Worm (Caenorhabditis elegans) whole organism, L4 larva: ENCODE measurements around the gene gly-14.

Experiments used
- F10B5.3 ChIP-seq: sonication (generic microtip); optimal IDR thresholded peaks from 2 replicates; lab custom pipeline; 2016; ENCODE audit warnings: mild to moderate bottlenecking, missing genetic modification characterization, missing compliant biosample characterization
- F26F4.8 ChIP-seq: fragments of 200-800 bp; sonication (Bioruptor generic); conservative IDR thresholded peaks from 2 replicates; pipeline ENCODE4 v1.3.6; 2022; ENCODE audit warnings: missing genetic modification characterization, missing compliant biosample characterization
- R02D3.7 ChIP-seq: fragments of 150-350 bp; sonication (generic microtip); optimal IDR thresholded peaks from 3 replicates; lab custom pipeline; 2014; ENCODE audit warnings: missing biosample characterization, missing genetic modification characterization
- ZK337.2 ChIP-seq: fragments of 200-800 bp; sonication (Bioruptor generic); IDR thresholded peaks from 2 replicates; pipeline ENCODE4 v1.3.6; 2022; ENCODE audit warnings: missing genetic modification reagents, missing genetic modification characterization, missing compliant biosample characterization
- ZK546.5 ChIP-seq, 2 experiments: sonication (generic microtip); optimal IDR thresholded peaks; 2 replicates each; lab custom pipeline; 2017; ENCODE audit warnings: missing biosample characterization in 2 of 2, missing genetic modification characterization in 2 of 2
- aha-1 ChIP-seq: fragments of 150-350 bp; peaks from one replicate; lab custom pipeline; 2014; ENCODE audit warnings: missing biosample characterization, missing genetic modification characterization
- arid-1 ChIP-seq: fragments of 200-800 bp; sonication (Bioruptor generic); conservative IDR thresholded peaks from 2 replicates; pipeline ENCODE4 v1.3.6; 2022; ENCODE audit warnings: missing genetic modification reagents, missing genetic modification characterization, missing compliant biosample characterization
- ceh-62 ChIP-seq: sonication (generic microtip); optimal IDR thresholded peaks from 2 replicates; lab custom pipeline; 2017; ENCODE audit warnings: missing biosample characterization, missing genetic modification characterization
- ctbp-1 ChIP-seq: fragments of 200-800 bp; sonication (Bioruptor generic); IDR thresholded peaks from 2 replicates; pipeline ENCODE4 v1.3.6; 2022; ENCODE audit warnings: missing genetic modification reagents, missing genetic modification characterization, missing compliant biosample characterization
- daf-12 ChIP-seq: fragments of 150-350 bp; optimal IDR thresholded peaks from 2 replicates; lab custom pipeline; 2014; ENCODE audit warnings: missing biosample characterization, missing genetic modification reagents, missing genetic modification characterization
- daf-19 ChIP-seq: fragments of 200-800 bp; sonication (Bioruptor generic); conservative IDR thresholded peaks from 2 replicates; pipeline ENCODE4 v1.3.6; 2022; ENCODE audit warnings: missing genetic modification characterization, missing compliant biosample characterization
- dmd-6 ChIP-seq: fragments of 200-800 bp; sonication (Bioruptor generic); IDR thresholded peaks from 2 replicates; pipeline ENCODE4 v1.3.6; 2022; ENCODE audit warnings: missing genetic modification reagents, missing genetic modification characterization, missing compliant biosample characterization
- dpl-1 ChIP-seq: fragments of 150-350 bp; optimal IDR thresholded peaks from 2 replicates; lab custom pipeline; 2014; ENCODE audit warnings: missing biosample characterization, missing genetic modification reagents, missing genetic modification characterization
- fos-1 ChIP-seq: fragments of 150-350 bp; optimal IDR thresholded peaks from 2 replicates; lab custom pipeline; 2014; ENCODE audit warnings: missing biosample characterization, missing genetic modification characterization
- gei-8 ChIP-seq: fragments of 200-800 bp; sonication (Bioruptor generic); optimal IDR thresholded peaks from 2 replicates; lab custom pipeline; 2018; ENCODE audit warnings: mild to moderate bottlenecking, missing genetic modification characterization, missing compliant biosample characterization
- hif-1 ChIP-seq, 2 experiments: sonication (generic microtip); optimal IDR thresholded peaks; 2 replicates each; lab custom pipeline; 2016 to 2017; ENCODE audit warnings: missing compliant biosample characterization in 2 of 2, missing genetic modification characterization in 2 of 2, missing genetic modification reagents in 2 of 2, missing genotype in 2 of 2, mild to moderate bottlenecking in 1 of 2
- hlh-11 ChIP-seq: fragments of 200-800 bp; sonication (Bioruptor generic); optimal IDR thresholded peaks from 2 replicates; lab custom pipeline; 2018; ENCODE audit warnings: mild to moderate bottlenecking, missing genetic modification characterization, missing compliant biosample characterization
- hmg-1.1 ChIP-seq: fragments of 200-800 bp; sonication (Bioruptor generic); IDR thresholded peaks from 2 replicates; pipeline ENCODE4 v1.3.6; 2022; ENCODE audit warnings: missing genetic modification reagents, missing genetic modification characterization, missing compliant biosample characterization
- lim-7 ChIP-seq: fragments of 200-800 bp; sonication (Bioruptor generic); IDR thresholded peaks from 2 replicates; pipeline ENCODE4 v1.3.6; 2022; ENCODE audit warnings: missing genetic modification characterization, missing compliant biosample characterization
- lin-13 ChIP-seq: fragments of 150-350 bp; optimal IDR thresholded peaks from 2 replicates; lab custom pipeline; 2014; ENCODE audit warnings: missing biosample characterization, missing genetic modification reagents, missing genetic modification characterization
- lin-29 ChIP-seq: fragments of 200-800 bp; sonication (Bioruptor generic); IDR thresholded peaks from 2 replicates; pipeline ENCODE4 v1.3.6; 2022; ENCODE audit warnings: missing genetic modification reagents, missing genetic modification characterization, missing compliant biosample characterization
- lin-38 ChIP-seq: fragments of 200-800 bp; sonication (Bioruptor generic); IDR thresholded peaks from 2 replicates; pipeline ENCODE4 v1.3.6; 2022; ENCODE audit warnings: missing genetic modification reagents, missing genetic modification characterization, missing compliant biosample characterization
- lir-3 ChIP-seq: sonication (generic microtip); optimal IDR thresholded peaks from 2 replicates; lab custom pipeline; 2016; ENCODE audit warnings: mild to moderate bottlenecking, missing genetic modification characterization, missing compliant biosample characterization
- lsy-2 ChIP-seq, 2 experiments: fragments of 150-350 bp in 1 of 2; sonication (generic microtip) in 1 of 2; optimal IDR thresholded peaks; 2 replicates each; lab custom pipeline; 2014 to 2017; ENCODE audit warnings: missing biosample characterization in 2 of 2, missing genetic modification characterization in 2 of 2
- mdt-29 ChIP-seq: fragments of 200-800 bp; sonication (Bioruptor generic); IDR thresholded peaks from 2 replicates; pipeline ENCODE4 v1.3.6; 2022; ENCODE audit warnings: missing genetic modification reagents, missing genetic modification characterization, missing compliant biosample characterization
- mes-2 ChIP-seq: sonication (generic microtip); optimal IDR thresholded peaks from 2 replicates; lab custom pipeline; 2016; ENCODE audit warnings: missing genotype, mild to moderate bottlenecking, missing genetic modification characterization, missing compliant biosample characterization; ENCODE audit not compliant: poor library complexity, severe bottlenecking
- mxl-3 ChIP-seq: fragments of 200-800 bp; sonication (Bioruptor generic); optimal IDR thresholded peaks from 2 replicates; lab custom pipeline; 2018; ENCODE audit warnings: mild to moderate bottlenecking, missing genetic modification characterization, missing compliant biosample characterization
- nhr-10 ChIP-seq: fragments of 150-350 bp; optimal IDR thresholded peaks from 2 replicates; lab custom pipeline; 2014; ENCODE audit warnings: missing biosample characterization, missing genetic modification characterization
- nhr-102 ChIP-seq: sonication (generic microtip); optimal IDR thresholded peaks from 2 replicates; lab custom pipeline; 2016; ENCODE audit warnings: mild to moderate bottlenecking, missing genetic modification characterization, moderate library complexity, missing compliant biosample characterization
- nhr-11 ChIP-seq: fragments of 150-350 bp; optimal IDR thresholded peaks from 2 replicates; lab custom pipeline; 2014; ENCODE audit warnings: missing biosample characterization, missing genetic modification characterization
- nhr-237 ChIP-seq: sonication (generic microtip); optimal IDR thresholded peaks from 2 replicates; lab custom pipeline; 2017; ENCODE audit warnings: missing biosample characterization, missing genetic modification characterization
- nhr-25 ChIP-seq: sonication (generic microtip); optimal IDR thresholded peaks from 2 replicates; lab custom pipeline; 2017; ENCODE audit warnings: missing genetic modification characterization, mild to moderate bottlenecking, missing compliant biosample characterization, antibody characterized with exemption, moderate library complexity, borderline replicate concordance; ENCODE audit not compliant: insufficient read depth
- nhr-28 ChIP-seq: fragments of 150-350 bp; optimal IDR thresholded peaks from 2 replicates; lab custom pipeline; 2014; ENCODE audit warnings: missing biosample characterization, missing genetic modification characterization
- nhr-41 ChIP-seq: fragments of 200-800 bp; sonication (Bioruptor generic); IDR thresholded peaks from 2 replicates; pipeline ENCODE4 v1.3.6; 2022; ENCODE audit warnings: missing genetic modification reagents, missing genetic modification characterization, missing compliant biosample characterization
- nhr-48 ChIP-seq: sonication (generic microtip); optimal IDR thresholded peaks from 2 replicates; lab custom pipeline; 2016; ENCODE audit warnings: mild to moderate bottlenecking, missing genetic modification characterization, missing compliant biosample characterization
- nhr-6 ChIP-seq: fragments of 150-350 bp; optimal IDR thresholded peaks from 2 replicates; lab custom pipeline; 2014; ENCODE audit warnings: missing biosample characterization, missing genetic modification characterization
- nhr-77 ChIP-seq: fragments of 150-350 bp; optimal IDR thresholded peaks from 2 replicates; lab custom pipeline; 2014; ENCODE audit warnings: missing biosample characterization, missing genetic modification characterization
- php-3 ChIP-seq: fragments of 200-800 bp; sonication (Bioruptor generic); IDR thresholded peaks from 2 replicates; pipeline ENCODE4 v1.3.6; 2022; ENCODE audit warnings: missing genetic modification reagents, missing genetic modification characterization, missing compliant biosample characterization
- rbr-2 ChIP-seq: sonication (generic microtip); optimal IDR thresholded peaks from 2 replicates; lab custom pipeline; 2016; ENCODE audit warnings: missing genotype, missing genetic modification characterization, missing compliant biosample characterization
- saeg-2 ChIP-seq: fragments of 200-800 bp; sonication (Bioruptor generic); IDR thresholded peaks from 2 replicates; pipeline ENCODE4 v1.3.6; 2022; ENCODE audit warnings: missing genetic modification reagents, missing genetic modification characterization, missing compliant biosample characterization
- set-16 ChIP-seq: fragments of 200-800 bp; sonication (Bioruptor generic); IDR thresholded peaks from 2 replicates; pipeline ENCODE4 v1.3.6; 2022; ENCODE audit warnings: missing genetic modification reagents, missing genetic modification characterization, missing compliant biosample characterization
- unc-130 ChIP-seq: sonication (generic microtip); optimal IDR thresholded peaks from 2 replicates; lab custom pipeline; 2016; ENCODE audit warnings: missing genetic modification reagents, missing genetic modification characterization, missing compliant biosample characterization
- unc-39 ChIP-seq: sonication (generic microtip); optimal IDR thresholded peaks from 2 replicates; lab custom pipeline; 2017; ENCODE audit warnings: missing biosample characterization, missing genetic modification characterization
- unc-62 ChIP-seq, 3 experiments: fragments of 150-350 bp in 1 of 3; sonication (generic microtip); optimal IDR thresholded peaks in 2 of 3; peaks in 1 of 3; 1 replicate in 1 of 3; 2 replicates in 2 of 3; lab custom pipeline; 2014 to 2017; ENCODE audit warnings: missing biosample characterization in 3 of 3, missing genetic modification characterization in 3 of 3, missing genetic modification reagents in 3 of 3, missing genotype in 1 of 3
- zip-2 ChIP-seq: fragments of 150-350 bp; optimal IDR thresholded peaks from 2 replicates; lab custom pipeline; 2014; ENCODE audit warnings: missing biosample characterization, missing genetic modification characterization
- ztf-11 ChIP-seq: fragments of 150-350 bp; optimal IDR thresholded peaks from 2 replicates; lab custom pipeline; 2014; ENCODE audit warnings: missing biosample characterization, missing genetic modification characterization
- ztf-7 ChIP-seq: fragments of 150-350 bp; optimal IDR thresholded peaks from 2 replicates; lab custom pipeline; 2014; ENCODE audit warnings: missing biosample characterization, missing genetic modification characterization

Gene gly-14

ce11 chrIII:3541539-3541938, 48.5 kb upstream of the gly-14 start, which contains the start of gene ben-1:
Gene ben-1, minus strand, starts transcription at chrIII:3541639.
- TF ChIP-seq arid-1 (GFP tag; lab: Robert Waterston, UW) (no peak), ctbp-1 (GFP tag; lab: Robert Waterston, UW) (no peak), php-3 (GFP tag; lab: Robert Waterston, UW) (no peak), daf-12 (no peak), nhr-237 (tag; lab: Kevin White, UChicago) (no peak), unc-130 (no peak), lin-13 (GFP tag; lab: Kevin White, UChicago) (no peak), lin-38 (no peak), mxl-3 (GFP tag; lab: Kevin White, UChicago) (no peak), F10B5.3 (no peak), R02D3.7 (no peak), ZK546.5 (tag; optimal IDR thresholded peaks at IDR 0.05; lab: Kevin White, UChicago) (no peak), nhr-102 (tag; lab: Kevin White, UChicago) (no peak), ceh-62 (tag; lab: Kevin White, UChicago) (no peak), lin-29 (GFP tag; lab: Robert Waterston, UW) (no peak), set-16 (GFP tag; lab: Robert Waterston, UW) (no peak), nhr-25 (no peak), hif-1 (tag; optimal IDR thresholded peaks at IDR 0.05; lab: Kevin White, UChicago) (no peak), rbr-2 (tag; lab: Kevin White, UChicago) (no peak)

ce11 chrIII:3541093-3541492, 48.1 kb upstream of the gly-14 start:
- TF ChIP-seq aha-1 (peak; percentile 22), nhr-11 (tag; lab: Kevin White, UChicago) (no peak)

- TF ChIP-seq gei-8 (GFP tag; lab: Kevin White, UChicago) (no peak), lim-7 (GFP tag; lab: Robert Waterston, UW) (no peak), nhr-28 (tag; lab: Kevin White, UChicago) (peak; percentile 39), nhr-48 (tag; lab: Kevin White, UChicago) (no peak), hif-1 (tag; optimal IDR thresholded peaks at IDR 0.05; lab: Kevin White, UChicago) (peak in 1 of 2 experiments; percentile 68), daf-12 (no peak), lsy-2 (tag; optimal IDR thresholded peaks at IDR 0.05; lab: Kevin White, UChicago) (peak in 1 of 2 experiments; percentile 72), dpl-1 (GFP tag; lab: Kevin White, UChicago) (peak; percentile 57), saeg-2 (GFP tag; lab: Robert Waterston, UW) (no peak), nhr-102 (tag; lab: Kevin White, UChicago) (no peak), unc-130 (peak; percentile 72), ztf-11 (tag; lab: Kevin White, UChicago) (no peak), ztf-7 (tag; lab: Kevin White, UChicago) (no peak), F26F4.8 (GFP tag; lab: Robert Waterston, UW) (no peak), nhr-77 (tag; lab: Kevin White, UChicago) (peak; percentile 73), ZK337.2 (GFP tag; lab: Robert Waterston, UW) (0 out of 2 replicates have a peak, but pooled peaks have one; percentile 33), rbr-2 (tag; lab: Kevin White, UChicago) (peak; percentile 28), hlh-11 (tag; lab: Kevin White, UChicago) (no peak), unc-62 (GFP tag; optimal IDR thresholded peaks at IDR 0.05 in 1 of 2; lab: Kevin White, UChicago) (no peak), unc-62 (tag; optimal IDR thresholded peaks at IDR 0.05; lab: Kevin White, UChicago) (no peak), lir-3 (tag; lab: Kevin White, UChicago) (no peak), nhr-41 (no peak), daf-19 (GFP tag; lab: Robert Waterston, UW) (no peak), mxl-3 (GFP tag; lab: Kevin White, UChicago) (no peak), hmg-1.1 (GFP tag; lab: Robert Waterston, UW) (peak; percentile 59), nhr-10 (tag; lab: Kevin White, UChicago) (no peak), nhr-25 (no peak), fos-1 (no peak), dmd-6 (GFP tag; lab: Robert Waterston, UW) (peak; percentile 18; the same call in 1 of the 2 replicates), nhr-6 (tag; lab: Kevin White, UChicago) (peak; percentile 18), mdt-29 (no peak), zip-2 (no peak), lin-38 (peak; percentile 94), ceh-62 (tag; lab: Kevin White, UChicago) (no peak), unc-39 (no peak), mes-2 (tag; lab: Kevin White, UChicago) (peak; percentile 91), ZK546.5 (tag; optimal IDR thresholded peaks at IDR 0.05; lab: Kevin White, UChicago) (no peak)
These were observed 47.4 kb upstream of the gly-14 start for ce11 chrIII:3540424-3540823.
